Fruit fly (Drosophila melanogaster) whole organism, embryonic: Measurements from ENCODE around the gene CG10053.

Experiments used
- Aef1 ChIP-seq: fragments of 200-800 bp; sonication (Bioruptor generic); IDR thresholded peaks from 3 replicates; pipeline ENCODE4 v1.3.6; 2022; ENCODE audit warnings: missing biosample characterization, missing genetic modification characterization
- BtbVII ChIP-seq: fragments of 200-800 bp; sonication (Bioruptor generic); optimal IDR thresholded peaks from 3 replicates; lab custom pipeline; 2017; ENCODE audit warnings: missing biosample characterization, mild to moderate bottlenecking, missing genetic modification characterization
- CG10147 ChIP-seq: fragments of 200-800 bp; sonication (Bioruptor generic); optimal IDR thresholded peaks from 2 replicates; lab custom pipeline; 2019; ENCODE audit warnings: missing biosample characterization, mild to moderate bottlenecking, missing genetic modification characterization, moderate library complexity
- CG10321 ChIP-seq: fragments of 200-800 bp; sonication (Bioruptor generic); IDR thresholded peaks from 2 replicates; pipeline ENCODE4 v1.3.6; 2022; ENCODE audit warnings: missing biosample characterization, missing genetic modification characterization
- CG10462 ChIP-seq: fragments of 200-800 bp; sonication (Bioruptor generic); optimal IDR thresholded peaks from 2 replicates; lab custom pipeline; 2016; ENCODE audit warnings: missing biosample characterization, missing genetic modification characterization
- CG12071 ChIP-seq: fragments of 200-800 bp; sonication (Bioruptor generic); optimal IDR thresholded peaks from 3 replicates; lab custom pipeline; 2018; ENCODE audit warnings: missing biosample characterization, mild to moderate bottlenecking, missing genetic modification characterization
- CG12236 ChIP-seq: fragments of 200-800 bp; sonication (Bioruptor generic); optimal IDR thresholded peaks from 2 replicates; lab custom pipeline; 2016; ENCODE audit warnings: missing biosample characterization, missing genetic modification characterization
- CG14710 ChIP-seq: fragments of 200-800 bp; sonication (Bioruptor generic); optimal IDR thresholded peaks from 3 replicates; lab custom pipeline; 2019; ENCODE audit warnings: missing biosample characterization, mild to moderate bottlenecking, missing genetic modification characterization, moderate library complexity
- CG17361 ChIP-seq: fragments of 200-800 bp; sonication (Bioruptor generic); IDR thresholded peaks from 3 replicates; pipeline ENCODE4 v1.3.6; 2022; ENCODE audit warnings: missing biosample characterization, missing genetic modification characterization
- CG17912 ChIP-seq: fragments of 200-800 bp; sonication (Bioruptor generic); optimal IDR thresholded peaks from 2 replicates; lab custom pipeline; 2018; ENCODE audit warnings: missing biosample characterization, mild to moderate bottlenecking, missing genetic modification characterization
- CG30403 ChIP-seq: fragments of 200-800 bp; sonication (Bioruptor generic); optimal IDR thresholded peaks from 3 replicates; lab custom pipeline; 2016; ENCODE audit warnings: missing biosample characterization, missing genetic modification characterization
- CG3065 ChIP-seq: fragments of 200-800 bp; sonication (Bioruptor generic); optimal IDR thresholded peaks from 2 replicates; lab custom pipeline; 2016; ENCODE audit warnings: missing biosample characterization, missing genetic modification characterization
- CG31388 ChIP-seq: fragments of 200-800 bp; sonication (Bioruptor generic); optimal IDR thresholded peaks from 2 replicates; lab custom pipeline; 2016; ENCODE audit warnings: missing biosample characterization, missing genetic modification characterization
- CG42726 ChIP-seq: fragments of 200-800 bp; sonication (Bioruptor generic); IDR thresholded peaks from 2 replicates; pipeline ENCODE4 v1.3.6; 2022; ENCODE audit warnings: missing biosample characterization, missing genetic modification characterization; ENCODE audit not compliant: partially characterized antibody
- CG4404 ChIP-seq: fragments of 200-800 bp; sonication (Bioruptor generic); IDR thresholded peaks from 2 replicates; pipeline ENCODE4 v1.3.6; 2022; ENCODE audit warnings: missing biosample characterization, missing genetic modification characterization
- CG5245 ChIP-seq: fragments of 200-800 bp; sonication (Bioruptor generic); optimal IDR thresholded peaks from 3 replicates; lab custom pipeline; 2016; ENCODE audit warnings: missing biosample characterization, missing genetic modification characterization
- CG7745 ChIP-seq: fragments of 200-800 bp; sonication (Bioruptor generic); optimal IDR thresholded peaks from 2 replicates; lab custom pipeline; 2018; ENCODE audit warnings: missing biosample characterization, mild to moderate bottlenecking, missing genetic modification characterization, moderate library complexity
- CG7963 ChIP-seq: fragments of 200-800 bp; sonication (Bioruptor generic); IDR thresholded peaks from 3 replicates; pipeline ENCODE4 v1.3.6; 2022; ENCODE audit warnings: missing biosample characterization, missing genetic modification characterization; ENCODE audit not compliant: partially characterized antibody
- CHES-1-like ChIP-seq: fragments of 200-800 bp; sonication (Bioruptor generic); optimal IDR thresholded peaks from 2 replicates; lab custom pipeline; 2016; ENCODE audit warnings: missing biosample characterization, missing genetic modification characterization
- H15 ChIP-seq: fragments of 200-800 bp; sonication (Bioruptor generic); IDR thresholded peaks from 3 replicates; pipeline ENCODE4 v1.3.6; 2022; ENCODE audit warnings: missing biosample characterization, missing genetic modification characterization
- Hmr ChIP-seq: fragments of 200-800 bp; sonication (Bioruptor generic); optimal IDR thresholded peaks from 3 replicates; lab custom pipeline; 2017; ENCODE audit warnings: mild to moderate bottlenecking, missing biosample characterization, missing genetic modification reagents, missing genetic modification characterization
- Oaz ChIP-seq: fragments of 200-800 bp; sonication (Bioruptor generic); IDR thresholded peaks from 2 replicates; pipeline ENCODE4 v1.3.6; 2022; ENCODE audit warnings: missing biosample characterization, missing genetic modification characterization
- Scr ChIP-seq: fragments of 200-800 bp; sonication (Bioruptor generic); IDR thresholded peaks from 2 replicates; pipeline ENCODE4 v1.3.6; 2022; ENCODE audit warnings: missing biosample characterization, missing genetic modification characterization; ENCODE audit not compliant: partially characterized antibody
- Side ChIP-seq: fragments of 200-800 bp; sonication (Bioruptor generic); optimal IDR thresholded peaks from 2 replicates; lab custom pipeline; 2016; ENCODE audit warnings: missing biosample characterization, missing genetic modification characterization
- Spps ChIP-seq: fragments of 200-800 bp; sonication (Bioruptor generic); optimal IDR thresholded peaks from 2 replicates; lab custom pipeline; 2018; ENCODE audit warnings: missing biosample characterization, mild to moderate bottlenecking, missing genetic modification characterization
- ab ChIP-seq: fragments of 200-800 bp; sonication (Bioruptor generic); optimal IDR thresholded peaks from 2 replicates; lab custom pipeline; 2016; ENCODE audit warnings: missing biosample characterization, missing genetic modification characterization
- amos ChIP-seq: fragments of 200-800 bp; sonication (Bioruptor generic); IDR thresholded peaks from 2 replicates; pipeline ENCODE4 v1.3.6; 2022; ENCODE audit warnings: missing biosample characterization, missing genetic modification characterization; ENCODE audit not compliant: partially characterized antibody
- ara ChIP-seq: fragments of 200-800 bp; sonication (Bioruptor generic); IDR thresholded peaks from 2 replicates; pipeline ENCODE4 v1.3.6; 2022; ENCODE audit warnings: missing biosample characterization, missing genetic modification characterization
- chif ChIP-seq, 2 experiments: fragments of 200-800 bp; sonication (Bioruptor generic); optimal IDR thresholded peaks; 3 replicates each; lab custom pipeline; 2016; ENCODE audit warnings: missing biosample characterization in 2 of 2, missing genetic modification characterization in 2 of 2
- dmrt11E ChIP-seq: fragments of 200-800 bp; sonication (Bioruptor generic); optimal IDR thresholded peaks from 3 replicates; lab custom pipeline; 2018; ENCODE audit warnings: missing biosample characterization, mild to moderate bottlenecking, missing genetic modification characterization, moderate library complexity
- fd64A ChIP-seq: fragments of 200-800 bp; sonication (Bioruptor generic); optimal IDR thresholded peaks from 3 replicates; lab custom pipeline; 2018; ENCODE audit warnings: missing biosample characterization, mild to moderate bottlenecking, missing genetic modification characterization
- gsb-n ChIP-seq: fragments of 200-800 bp; sonication (Bioruptor generic); optimal IDR thresholded peaks from 3 replicates; lab custom pipeline; 2018; ENCODE audit warnings: missing biosample characterization, mild to moderate bottlenecking, missing genetic modification characterization
- hth ChIP-seq: fragments of >200 bp; optimal IDR thresholded peaks from 2 replicates; lab custom pipeline; 2017; ENCODE audit warnings: inconsistent platforms
- lab ChIP-seq: fragments of 200-800 bp; sonication (Bioruptor generic); optimal IDR thresholded peaks from 3 replicates; lab custom pipeline; 2017; ENCODE audit warnings: missing biosample characterization, missing genetic modification characterization, mild to moderate bottlenecking, moderate library complexity, missing genetic modification reagents
- lbe ChIP-seq: fragments of 200-800 bp; sonication (Bioruptor generic); optimal IDR thresholded peaks from 2 replicates; lab custom pipeline; 2016; ENCODE audit warnings: missing biosample characterization, mild to moderate bottlenecking, missing genetic modification characterization
- lilli ChIP-seq: fragments of 200-800 bp; sonication (Bioruptor generic); optimal IDR thresholded peaks from 3 replicates; lab custom pipeline; 2016; ENCODE audit warnings: missing biosample characterization, missing genetic modification characterization
- nau ChIP-seq: fragments of 200-800 bp; sonication (Bioruptor generic); optimal IDR thresholded peaks from 3 replicates; lab custom pipeline; 2017; ENCODE audit warnings: missing biosample characterization, mild to moderate bottlenecking, missing genetic modification characterization, missing genetic modification reagents
- onecut ChIP-seq: fragments of 200-800 bp; sonication (Bioruptor generic); IDR thresholded peaks from 2 replicates; pipeline ENCODE4 v1.3.6; 2022; ENCODE audit warnings: missing biosample characterization, missing genetic modification characterization
- otp ChIP-seq: fragments of 200-800 bp; sonication (Bioruptor generic); IDR thresholded peaks from 3 replicates; pipeline ENCODE4, ENCODE4 v1.3.6; 2022; ENCODE audit warnings: missing biosample characterization, missing genetic modification characterization
- p53 ChIP-seq: fragments of 200-800 bp; sonication (Bioruptor generic); optimal IDR thresholded peaks from 2 replicates; lab custom pipeline; 2016; ENCODE audit warnings: missing biosample characterization, missing genetic modification characterization
- pros ChIP-seq: fragments of 200-800 bp; sonication (Bioruptor generic); optimal IDR thresholded peaks from 3 replicates; lab custom pipeline; 2019; ENCODE audit warnings: missing biosample characterization, mild to moderate bottlenecking, missing genetic modification characterization, moderate library complexity
- ranshi ChIP-seq: fragments of 200-800 bp; sonication (Bioruptor generic); IDR thresholded peaks from 2 replicates; pipeline ENCODE4 v1.3.6; 2022; ENCODE audit warnings: missing biosample characterization, missing genetic modification characterization
- run ChIP-seq: fragments of 200-800 bp; sonication (Bioruptor generic); optimal IDR thresholded peaks from 3 replicates; lab custom pipeline; 2018; ENCODE audit warnings: missing biosample characterization, mild to moderate bottlenecking, missing genetic modification characterization
- slp2 ChIP-seq: fragments of 200-800 bp; sonication (Bioruptor generic); optimal IDR thresholded peaks from 2 replicates; lab custom pipeline; 2016; ENCODE audit warnings: missing biosample characterization, missing genetic modification characterization
- ssp ChIP-seq: fragments of 200-800 bp; sonication (Bioruptor generic); IDR thresholded peaks from 2 replicates; pipeline ENCODE4 v1.3.6; 2022; ENCODE audit warnings: missing biosample characterization, missing genetic modification characterization
- stc ChIP-seq: fragments of 200-800 bp; sonication (Bioruptor generic); IDR thresholded peaks from 2 replicates; pipeline ENCODE4 v1.3.6; 2022; ENCODE audit warnings: missing biosample characterization, missing genetic modification characterization
- tup ChIP-seq: fragments of 200-800 bp; sonication (Bioruptor generic); optimal IDR thresholded peaks from 2 replicates; lab custom pipeline; 2016; ENCODE audit warnings: missing biosample characterization, mild to moderate bottlenecking, missing genetic modification characterization, moderate library complexity
- tx ChIP-seq: fragments of 200-800 bp; sonication (Bioruptor generic); optimal IDR thresholded peaks from 2 replicates; lab custom pipeline; 2016; ENCODE audit warnings: missing biosample characterization, missing genetic modification characterization
- usp ChIP-seq: fragments of >200 bp; optimal IDR thresholded peaks from 2 replicates; lab custom pipeline; 2017; ENCODE audit warnings: missing biosample characterization, missing genetic modification characterization
- wek ChIP-seq: fragments of 200-800 bp; sonication (Bioruptor generic); optimal IDR thresholded peaks from 3 replicates; lab custom pipeline; 2018; ENCODE audit warnings: missing biosample characterization, mild to moderate bottlenecking, missing genetic modification characterization, moderate library complexity
- zen2 ChIP-seq: fragments of 200-800 bp; sonication (Bioruptor generic); IDR thresholded peaks from 3 replicates; pipeline ENCODE4 v1.3.6; 2022; ENCODE audit warnings: missing biosample characterization, missing genetic modification characterization; ENCODE audit not compliant: partially characterized antibody

CG10053 gene

dm6 chr3R:7249460-7249859, 2.6 kb downstream of the CG10053 start, which contains the start of the genes CG1227 and Dtwd2 (continued):
- TF ChIP-seq CG10462 (GFP tag; lab: Kevin White, UChicago) = peak; percentile 75
- TF ChIP-seq Hmr (GFP tag; lab: Kevin White, UChicago) = peak; percentile 92
- peak; percentile 35 to 50 for TF ChIP-seq chif (GFP tag; optimal IDR thresholded peaks at IDR 0.05; lab: Kevin White, UChicago)
- TF ChIP-seq stc (GFP tag; lab: Robert Waterston, UW) = peak; percentile 95
- TF ChIP-seq nau = no peak
- TF ChIP-seq usp = no peak
- peak; percentile 57 for TF ChIP-seq ssp
- no peak for TF ChIP-seq gsb-n
- peak; percentile 94 for TF ChIP-seq CG10147
- peak; percentile 89 for TF ChIP-seq Oaz
- peak; percentile 11 for TF ChIP-seq CG3065 (GFP tag; lab: Kevin White, UChicago)
- TF ChIP-seq hth (lab: Kevin White, UChicago) = no peak
- TF ChIP-seq lab (GFP tag; lab: Kevin White, UChicago) = peak; percentile 94
- TF ChIP-seq fd64A (GFP tag; lab: Kevin White, UChicago) = peak; percentile 41
- peak; percentile 81 for TF ChIP-seq pros
- peak; percentile 85 for TF ChIP-seq Aef1
- no peak for TF ChIP-seq BtbVII (GFP tag; lab: Kevin White, UChicago)
- TF ChIP-seq CG4404 (GFP tag; lab: Robert Waterston, UW) = no peak
- no peak for TF ChIP-seq CG7963
- peak; percentile 7 for TF ChIP-seq tup (GFP tag; lab: Kevin White, UChicago)
- no peak for TF ChIP-seq lbe (GFP tag; lab: Kevin White, UChicago)
- TF ChIP-seq Side = no peak
- TF ChIP-seq ranshi (GFP tag; lab: Robert Waterston, UW) = peak; percentile 87
- TF ChIP-seq ab (GFP tag; lab: Kevin White, UChicago) = no peak
- no peak for TF ChIP-seq CG31388 (GFP tag; lab: Kevin White, UChicago)
- TF ChIP-seq p53 = no peak
- no peak for TF ChIP-seq wek
- peak; percentile 36 for TF ChIP-seq CG5245 (GFP tag; lab: Kevin White, UChicago)
- peak; percentile 32 for TF ChIP-seq CHES-1-like (GFP tag; lab: Kevin White, UChicago)
- no peak for TF ChIP-seq zen2 (GFP tag; lab: Robert Waterston, UW)
- peak; percentile 64; the same call in 2 of the 3 replicates for TF ChIP-seq otp (GFP tag; lab: Robert Waterston, UW)
- TF ChIP-seq dmrt11E = peak; percentile 90
- peak; percentile 89 for TF ChIP-seq ara
- peak; percentile 36 for TF ChIP-seq slp2 (GFP tag; lab: Kevin White, UChicago)
- peak; percentile 62 for TF ChIP-seq CG17912 (GFP tag; lab: Kevin White, UChicago)
- TF ChIP-seq CG14710 = peak; percentile 88
- no peak for TF ChIP-seq CG42726 (GFP tag; lab: Robert Waterston, UW)
- peak; percentile 78; the same call in 2 of the 3 replicates for TF ChIP-seq H15 (GFP tag; lab: Robert Waterston, UW)
- TF ChIP-seq CG10321 = peak; percentile 73
- no peak for TF ChIP-seq CG12071 (GFP tag; lab: Kevin White, UChicago)
- peak; percentile 86 for TF ChIP-seq lilli (GFP tag; lab: Kevin White, UChicago)
- TF ChIP-seq CG12236 = peak; percentile 42
- no peak for TF ChIP-seq amos (GFP tag; lab: Robert Waterston, UW)
- no peak for TF ChIP-seq CG7745 (tag; lab: Kevin White, UChicago)
- TF ChIP-seq CG30403 (GFP tag; lab: Kevin White, UChicago) = peak; percentile 92
- TF ChIP-seq Scr (GFP tag; lab: Robert Waterston, UW) = no peak
- no peak; the same call in 1 of the 3 replicates for TF ChIP-seq CG17361 (GFP tag; lab: Robert Waterston, UW)
- TF ChIP-seq tx (GFP tag; lab: Kevin White, UChicago) = peak; percentile 30
- TF ChIP-seq run = peak; percentile 86
- peak; percentile 84; the same call in 1 of the 2 replicates for TF ChIP-seq onecut (GFP tag; lab: Robert Waterston, UW)
- TF ChIP-seq Spps (tag; lab: Kevin White, UChicago) = peak; percentile 85
